Worm (Caenorhabditis elegans): Measurements from ENCODE around the gene W03H9.1.

DNA sequence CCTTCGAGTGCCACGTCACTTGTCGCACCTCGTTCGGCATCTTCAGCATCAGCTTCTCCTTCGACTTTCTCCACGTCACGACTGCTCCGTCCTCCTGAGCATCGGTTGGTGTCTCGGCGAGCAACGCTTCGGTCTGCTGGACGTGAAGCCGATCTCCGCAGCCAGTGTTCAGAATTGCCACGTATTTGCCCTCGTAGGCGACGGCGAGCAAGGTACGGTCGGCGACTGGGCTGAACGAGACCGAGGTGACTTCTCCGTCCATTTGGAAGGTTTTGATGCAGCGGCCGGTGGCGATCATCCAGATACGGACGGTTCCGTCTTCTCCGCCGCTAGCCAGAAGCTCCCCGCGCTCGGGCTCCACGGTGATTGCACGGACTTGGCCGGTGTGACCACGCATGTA lies 2.3 kb upstream of the W03H9.1 start:
- no peak for TF ChIP-seq ztf-29 (GFP tag; IDR thresholded peaks at IDR 0.05)
- TF ChIP-seq cog-1 (tag; optimal IDR thresholded peaks at IDR 0.05) = no peak
- TF ChIP-seq flt-1 (GFP tag; IDR thresholded peaks at IDR 0.05) = no peak
- no peak for TF ChIP-seq tab-1 (GFP tag; IDR thresholded peaks at IDR 0.05)
- no peak for TF ChIP-seq med-1 (GFP tag; optimal IDR thresholded peaks at IDR 0.05; ENCODE audit: insufficient read depth)
- TF ChIP-seq klf-2 (GFP tag; conservative IDR thresholded peaks at IDR 0.05) = no peak
- no peak for TF ChIP-seq ztf-23 (GFP tag; IDR thresholded peaks at IDR 0.05)
- no peak for TF ChIP-seq ref-1 (GFP tag; conservative IDR thresholded peaks at IDR 0.05)
- no peak for TF ChIP-seq T22C8.4 (GFP tag; IDR thresholded peaks at IDR 0.05)
